Fruit fly (Drosophila melanogaster): ENCODE results near the gene CG5080.

The CG5080 gene

dm6 chr2L:1128344-1128931, 35.2 kb downstream of the CG5080 start:
- TF ChIP-seq Crg-1 (GFP tag; optimal IDR thresholded peaks at IDR 0.05): no peak
- TF ChIP-seq tj (GFP tag; optimal IDR thresholded peaks at IDR 0.05): peak; percentile 28
- TF ChIP-seq CG7045 (GFP tag; optimal IDR thresholded peaks at IDR 0.05): no peak
- TF ChIP-seq CG14711 (tag; optimal IDR thresholded peaks at IDR 0.05): no peak
- no peak for TF ChIP-seq Clk (GFP tag; optimal IDR thresholded peaks at IDR 0.05)
- TF ChIP-seq pad (GFP tag; optimal IDR thresholded peaks at IDR 0.05): no peak
- no peak for TF ChIP-seq toe (GFP tag; optimal IDR thresholded peaks at IDR 0.05)
- TF ChIP-seq CG1620 (GFP tag; optimal IDR thresholded peaks at IDR 0.05): no peak
- no peak for TF ChIP-seq CG7101 (tag; optimal IDR thresholded peaks at IDR 0.05)
- TF ChIP-seq cnc (optimal IDR thresholded peaks at IDR 0.05): peak in 1 of 2 experiments; percentile 74
- no peak for TF ChIP-seq Mnt (GFP tag; optimal IDR thresholded peaks at IDR 0.05)
- no peak for TF ChIP-seq kay (GFP tag; ENCODE audit: borderline replicate concordance)
- no peak for TF ChIP-seq ovo (GFP tag; optimal IDR thresholded peaks at IDR 0.05)

DNA sequence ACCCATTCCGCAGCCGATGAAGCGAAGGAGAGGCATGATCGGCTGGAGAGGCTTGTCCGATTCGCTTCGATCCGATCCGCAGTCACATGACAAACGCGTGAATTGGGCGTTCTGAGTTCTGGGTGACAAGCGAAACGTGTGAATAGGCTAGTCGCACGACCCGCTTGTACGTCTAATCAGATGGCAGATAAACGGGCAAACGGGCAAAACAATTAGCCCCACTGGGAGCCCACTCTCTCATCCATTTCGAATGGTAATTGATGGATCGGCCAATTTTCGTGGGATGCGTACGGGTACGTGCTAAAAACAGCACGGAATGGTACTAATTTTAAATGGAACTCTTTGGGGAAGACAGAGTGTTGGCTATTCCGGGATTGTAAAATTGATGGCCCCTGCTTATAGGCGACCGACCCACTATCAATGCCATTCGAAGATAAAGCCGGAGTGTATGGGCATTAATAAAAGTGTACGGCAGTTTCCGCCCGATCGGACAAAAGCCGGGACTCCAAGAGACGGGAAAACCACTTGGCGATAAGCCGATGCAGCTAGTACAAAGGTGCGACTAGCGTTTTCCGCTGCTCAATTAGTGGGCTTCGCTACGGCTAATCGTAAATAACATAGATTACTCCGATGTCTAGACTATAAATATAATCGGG, 36.1 kb downstream of the CG5080 start:
- TF ChIP-seq cnc (optimal IDR thresholded peaks at IDR 0.05): no peak
- no peak for TF ChIP-seq CG7101 (tag; optimal IDR thresholded peaks at IDR 0.05)
- no peak for TF ChIP-seq bab1 (GFP tag; optimal IDR thresholded peaks at IDR 0.05)
- no peak for TF ChIP-seq toe (GFP tag; optimal IDR thresholded peaks at IDR 0.05)
- TF ChIP-seq CG11617 (GFP tag; optimal IDR thresholded peaks at IDR 0.05): no peak
- TF ChIP-seq cic (GFP tag; optimal IDR thresholded peaks at IDR 0.05): peak; percentile 83
- no peak for TF ChIP-seq CG33017 (tag; optimal IDR thresholded peaks at IDR 0.05)
- peak; percentile 7 for TF ChIP-seq CG12768 (GFP tag; optimal IDR thresholded peaks at IDR 0.05)
- TF ChIP-seq Mnt (GFP tag; optimal IDR thresholded peaks at IDR 0.05): no peak

DNA sequence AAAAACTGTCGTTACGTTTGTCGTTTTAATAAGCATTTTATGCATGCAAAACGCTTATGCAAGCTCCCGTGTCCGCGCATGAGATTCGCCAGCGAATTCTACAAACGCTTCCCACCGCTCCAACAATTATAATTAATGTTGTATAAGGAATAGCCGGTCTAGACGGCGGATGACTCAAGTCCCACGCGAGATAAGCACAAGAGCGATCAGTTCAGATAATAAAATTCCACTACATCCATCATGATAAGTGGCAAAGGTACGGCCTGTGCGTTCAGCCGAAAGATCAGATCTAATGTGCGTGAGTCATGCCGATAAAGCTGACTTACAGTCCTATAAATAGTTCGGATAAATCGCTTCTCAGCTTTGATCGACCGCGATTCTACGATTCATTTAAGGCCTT, 37.2 kb downstream of the CG5080 start:
- TF ChIP-seq Mnt (GFP tag; optimal IDR thresholded peaks at IDR 0.05) (peak; percentile 9), kay (GFP tag; ENCODE audit: borderline replicate concordance) (peak; percentile 91), CG14711 (tag; optimal IDR thresholded peaks at IDR 0.05) (no peak), bab1 (GFP tag; optimal IDR thresholded peaks at IDR 0.05) (no peak), Crg-1 (GFP tag; optimal IDR thresholded peaks at IDR 0.05) (no peak)

DNA sequence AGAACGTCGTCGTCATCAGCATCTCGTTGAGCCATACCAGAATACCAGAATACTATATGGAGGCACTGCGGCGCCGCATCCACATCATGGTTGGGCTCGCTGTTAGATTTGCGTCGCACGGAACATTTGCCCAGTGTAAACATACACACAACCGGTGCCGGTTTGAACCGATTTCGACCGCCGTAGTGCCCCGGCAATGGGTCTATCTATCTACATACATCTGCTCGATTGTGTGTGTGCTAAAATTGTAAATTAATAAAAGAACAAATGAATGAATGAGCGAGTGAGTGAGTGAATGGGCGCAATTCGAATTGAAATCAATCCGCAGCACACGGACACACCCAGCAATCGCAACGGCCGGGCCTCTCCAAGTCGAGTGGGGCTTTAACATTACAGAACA, 38.2 kb downstream of the CG5080 start:
- TF ChIP-seq CG5204 (GFP tag; optimal IDR thresholded peaks at IDR 0.05) (no peak), Crg-1 (GFP tag; optimal IDR thresholded peaks at IDR 0.05) (no peak), ovo (GFP tag; optimal IDR thresholded peaks at IDR 0.05) (no peak), cic (GFP tag; optimal IDR thresholded peaks at IDR 0.05) (peak; percentile 100), CG7101 (tag; optimal IDR thresholded peaks at IDR 0.05) (no peak), kay (GFP tag; ENCODE audit: borderline replicate concordance) (peak; percentile 59), CG33017 (tag; optimal IDR thresholded peaks at IDR 0.05) (peak; percentile 44), pad (GFP tag; optimal IDR thresholded peaks at IDR 0.05) (no peak)

DNA sequence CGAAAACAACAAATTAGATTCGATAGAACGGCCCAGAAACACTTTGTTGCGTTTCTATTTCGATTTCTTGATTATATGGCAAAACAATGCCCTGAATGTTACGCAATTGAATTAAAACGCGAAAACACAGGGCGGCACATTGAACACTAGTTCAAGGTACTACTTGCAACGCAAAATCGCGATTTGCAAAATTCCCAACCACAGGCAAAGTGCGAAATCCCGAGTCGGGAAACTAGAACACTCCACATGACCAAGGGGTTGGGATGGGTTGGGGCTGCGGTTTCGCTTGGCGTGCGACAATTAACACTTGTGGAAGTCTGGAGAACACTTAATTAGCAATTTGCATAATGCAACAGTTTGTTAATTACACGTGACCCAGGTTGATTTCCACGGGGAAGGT, 39.4 kb downstream of the CG5080 start:
- TF ChIP-seq CG33017 (tag; optimal IDR thresholded peaks at IDR 0.05) (peak; percentile 41), CG12768 (GFP tag; optimal IDR thresholded peaks at IDR 0.05) (peak; percentile 92), Mnt (GFP tag; optimal IDR thresholded peaks at IDR 0.05) (no peak), tj (GFP tag; optimal IDR thresholded peaks at IDR 0.05) (peak; percentile 36), CG7045 (GFP tag; optimal IDR thresholded peaks at IDR 0.05) (peak; percentile 17), Clk (GFP tag; optimal IDR thresholded peaks at IDR 0.05) (peak; percentile 34)

dm6 chr2L:1123078-1123818, 40.4 kb downstream of the CG5080 start:
- TF ChIP-seq ovo (GFP tag; optimal IDR thresholded peaks at IDR 0.05) (peak; percentile 67), pad (GFP tag; optimal IDR thresholded peaks at IDR 0.05) (peak; percentile 36), CG1620 (GFP tag; optimal IDR thresholded peaks at IDR 0.05) (no peak), tj (GFP tag; optimal IDR thresholded peaks at IDR 0.05) (no peak), CG5204 (GFP tag; optimal IDR thresholded peaks at IDR 0.05) (no peak), bab1 (GFP tag; optimal IDR thresholded peaks at IDR 0.05) (no peak), CG7045 (GFP tag; optimal IDR thresholded peaks at IDR 0.05) (peak; percentile 64), Clk (GFP tag; optimal IDR thresholded peaks at IDR 0.05) (no peak), CG33017 (tag; optimal IDR thresholded peaks at IDR 0.05) (peak; percentile 30), cic (GFP tag; optimal IDR thresholded peaks at IDR 0.05) (peak; percentile 70), CG7101 (tag; optimal IDR thresholded peaks at IDR 0.05) (peak; percentile 76), CG12768 (GFP tag; optimal IDR thresholded peaks at IDR 0.05) (no peak), CG11617 (GFP tag; optimal IDR thresholded peaks at IDR 0.05) (no peak), kay (GFP tag; ENCODE audit: borderline replicate concordance) (no peak), CG14711 (tag; optimal IDR thresholded peaks at IDR 0.05) (peak; percentile 30), toe (GFP tag; optimal IDR thresholded peaks at IDR 0.05) (peak; percentile 6)

dm6 chr2L:1122711-1122960, 41.0 kb downstream of the CG5080 start:
- no peak for TF ChIP-seq CG5204 (GFP tag; optimal IDR thresholded peaks at IDR 0.05)
- no peak for TF ChIP-seq cnc (optimal IDR thresholded peaks at IDR 0.05)
- no peak for TF ChIP-seq CG7101 (tag; optimal IDR thresholded peaks at IDR 0.05)
- peak; percentile 45 for TF ChIP-seq ovo (GFP tag; optimal IDR thresholded peaks at IDR 0.05)
